Worm (Caenorhabditis elegans) whole organism, L4 larva: ENCODE results near the gene Y43F8B.3.

ENCODE experiments used
- F10B5.3 ChIP-seq: sonication (generic microtip); optimal IDR thresholded peaks from 2 replicates; lab custom pipeline; 2016; ENCODE audit warnings: mild to moderate bottlenecking, missing genetic modification characterization, missing compliant biosample characterization
- F26F4.8 ChIP-seq: fragments of 200-800 bp; sonication (Bioruptor generic); conservative IDR thresholded peaks from 2 replicates; pipeline ENCODE4 v1.3.6; 2022; ENCODE audit warnings: missing genetic modification characterization, missing compliant biosample characterization
- T26A8.4 ChIP-seq: fragments of 200-800 bp; sonication (Bioruptor generic); IDR thresholded peaks from 2 replicates; pipeline ENCODE4 v1.3.6; 2022; ENCODE audit warnings: missing genetic modification characterization, missing compliant biosample characterization
- Y48G9A.11 ChIP-seq: fragments of 200-800 bp; sonication (Bioruptor generic); IDR thresholded peaks from 2 replicates; pipeline ENCODE4 v1.3.6; 2022; ENCODE audit warnings: missing genetic modification reagents, missing genetic modification characterization, missing compliant biosample characterization
- Y5F2A.4 ChIP-seq: fragments of 200-800 bp; sonication (Bioruptor generic); optimal IDR thresholded peaks from 2 replicates; lab custom pipeline; 2018; ENCODE audit warnings: mild to moderate bottlenecking, missing genetic modification characterization, missing compliant biosample characterization
- Y75B8A.6 ChIP-seq: fragments of 200-800 bp; sonication (Bioruptor generic); IDR thresholded peaks from 2 replicates; pipeline ENCODE4 v1.3.6; 2022; ENCODE audit warnings: missing genetic modification reagents, missing genetic modification characterization, missing compliant biosample characterization
- ZK337.2 ChIP-seq: fragments of 200-800 bp; sonication (Bioruptor generic); IDR thresholded peaks from 2 replicates; pipeline ENCODE4 v1.3.6; 2022; ENCODE audit warnings: missing genetic modification reagents, missing genetic modification characterization, missing compliant biosample characterization
- aha-1 ChIP-seq: fragments of 150-350 bp; peaks from one replicate; lab custom pipeline; 2014; ENCODE audit warnings: missing biosample characterization, missing genetic modification characterization
- arid-1 ChIP-seq: fragments of 200-800 bp; sonication (Bioruptor generic); conservative IDR thresholded peaks from 2 replicates; pipeline ENCODE4 v1.3.6; 2022; ENCODE audit warnings: missing genetic modification reagents, missing genetic modification characterization, missing compliant biosample characterization
- ceh-32 ChIP-seq: sonication (generic microtip); optimal IDR thresholded peaks from 2 replicates; lab custom pipeline; 2016; ENCODE audit warnings: mild to moderate bottlenecking, missing genetic modification characterization, missing compliant biosample characterization; ENCODE audit not compliant: poor library complexity
- ceh-44 ChIP-seq: fragments of 200-800 bp; sonication (Bioruptor generic); IDR thresholded peaks from 2 replicates; pipeline ENCODE4 v1.3.6; 2022; ENCODE audit warnings: missing genetic modification reagents, missing genetic modification characterization, missing compliant biosample characterization
- ctbp-1 ChIP-seq: fragments of 200-800 bp; sonication (Bioruptor generic); IDR thresholded peaks from 2 replicates; pipeline ENCODE4 v1.3.6; 2022; ENCODE audit warnings: missing genetic modification reagents, missing genetic modification characterization, missing compliant biosample characterization
- daf-19 ChIP-seq: fragments of 200-800 bp; sonication (Bioruptor generic); conservative IDR thresholded peaks from 2 replicates; pipeline ENCODE4 v1.3.6; 2022; ENCODE audit warnings: missing genetic modification characterization, missing compliant biosample characterization
- daf-8 ChIP-seq: fragments of 200-800 bp; sonication (Bioruptor generic); IDR thresholded peaks from 2 replicates; pipeline ENCODE4 v1.3.6; 2022; ENCODE audit warnings: missing genetic modification characterization, missing compliant biosample characterization
- dmd-6 ChIP-seq: fragments of 200-800 bp; sonication (Bioruptor generic); IDR thresholded peaks from 2 replicates; pipeline ENCODE4 v1.3.6; 2022; ENCODE audit warnings: missing genetic modification reagents, missing genetic modification characterization, missing compliant biosample characterization
- egl-27 ChIP-seq: sonication (generic microtip); optimal IDR thresholded peaks from 3 replicates; lab custom pipeline; 2017; ENCODE audit warnings: missing biosample characterization, missing genetic modification reagents, missing genetic modification characterization
- egl-43 ChIP-seq: fragments of 200-800 bp; sonication (Bioruptor generic); IDR thresholded peaks from 2 replicates; pipeline ENCODE4 v1.3.6; 2022; ENCODE audit warnings: missing genetic modification reagents, missing genetic modification characterization, missing compliant biosample characterization
- fos-1 ChIP-seq: fragments of 150-350 bp; optimal IDR thresholded peaks from 2 replicates; lab custom pipeline; 2014; ENCODE audit warnings: missing biosample characterization, missing genetic modification characterization
- hlh-11 ChIP-seq: fragments of 200-800 bp; sonication (Bioruptor generic); optimal IDR thresholded peaks from 2 replicates; lab custom pipeline; 2018; ENCODE audit warnings: mild to moderate bottlenecking, missing genetic modification characterization, missing compliant biosample characterization
- hlh-30 ChIP-seq: sonication (generic microtip); optimal IDR thresholded peaks from 2 replicates; lab custom pipeline; 2017; ENCODE audit warnings: antibody characterized with exemption, mild to moderate bottlenecking, missing genetic modification characterization, missing compliant biosample characterization; ENCODE audit not compliant: insufficient read depth
- lim-7 ChIP-seq: fragments of 200-800 bp; sonication (Bioruptor generic); IDR thresholded peaks from 2 replicates; pipeline ENCODE4 v1.3.6; 2022; ENCODE audit warnings: missing genetic modification characterization, missing compliant biosample characterization
- lin-15B ChIP-seq: fragments of 150-350 bp; sonication (generic microtip); optimal IDR thresholded peaks from 3 replicates; lab custom pipeline; 2014; ENCODE audit warnings: missing biosample characterization, missing genetic modification characterization
- lin-29 ChIP-seq: fragments of 200-800 bp; sonication (Bioruptor generic); IDR thresholded peaks from 2 replicates; pipeline ENCODE4 v1.3.6; 2022; ENCODE audit warnings: missing genetic modification reagents, missing genetic modification characterization, missing compliant biosample characterization
- lin-39 ChIP-seq: fragments of 150-350 bp; optimal IDR thresholded peaks from 2 replicates; lab custom pipeline; 2014; ENCODE audit warnings: missing biosample characterization, missing genetic modification reagents, missing genetic modification characterization
- lir-3 ChIP-seq: sonication (generic microtip); optimal IDR thresholded peaks from 2 replicates; lab custom pipeline; 2016; ENCODE audit warnings: mild to moderate bottlenecking, missing genetic modification characterization, missing compliant biosample characterization
- lsy-2 ChIP-seq, 2 experiments: fragments of 150-350 bp in 1 of 2; sonication (generic microtip) in 1 of 2; optimal IDR thresholded peaks; 2 replicates each; lab custom pipeline; 2014 to 2017; ENCODE audit warnings: missing biosample characterization in 2 of 2, missing genetic modification characterization in 2 of 2
- madf-5 ChIP-seq, 2 experiments: fragments of 200-800 bp; sonication (Bioruptor generic); IDR thresholded peaks; 2 replicates each; pipeline ENCODE4 v1.3.6; 2022; ENCODE audit warnings: missing compliant biosample characterization in 2 of 2, missing genetic modification characterization in 2 of 2
- madf-9 ChIP-seq: fragments of 200-800 bp; sonication (Bioruptor generic); conservative IDR thresholded peaks from 2 replicates; pipeline ENCODE4 v1.3.6; 2022; ENCODE audit warnings: missing genetic modification reagents, missing genetic modification characterization, missing compliant biosample characterization
- mdt-29 ChIP-seq: fragments of 200-800 bp; sonication (Bioruptor generic); IDR thresholded peaks from 2 replicates; pipeline ENCODE4 v1.3.6; 2022; ENCODE audit warnings: missing genetic modification reagents, missing genetic modification characterization, missing compliant biosample characterization
- mep-1 ChIP-seq: fragments of 150-350 bp; sonication (generic microtip); optimal IDR thresholded peaks from 3 replicates; lab custom pipeline; 2014; ENCODE audit warnings: missing biosample characterization, missing genetic modification characterization
- mes-2 ChIP-seq: sonication (generic microtip); optimal IDR thresholded peaks from 2 replicates; lab custom pipeline; 2016; ENCODE audit warnings: missing genotype, mild to moderate bottlenecking, missing genetic modification characterization, missing compliant biosample characterization; ENCODE audit not compliant: poor library complexity, severe bottlenecking
- mxl-2 ChIP-seq: fragments of 200-800 bp; sonication (Bioruptor generic); conservative IDR thresholded peaks from 2 replicates; pipeline ENCODE4 v1.3.6; 2022; ENCODE audit warnings: missing genetic modification reagents, missing genetic modification characterization, missing compliant biosample characterization
- nhr-11 ChIP-seq: fragments of 150-350 bp; optimal IDR thresholded peaks from 2 replicates; lab custom pipeline; 2014; ENCODE audit warnings: missing biosample characterization, missing genetic modification characterization
- nhr-111 ChIP-seq: fragments of 200-800 bp; sonication (Bioruptor generic); optimal IDR thresholded peaks from 2 replicates; lab custom pipeline; 2018; ENCODE audit warnings: mild to moderate bottlenecking, missing genetic modification characterization, missing compliant biosample characterization
- nhr-28 ChIP-seq: fragments of 150-350 bp; optimal IDR thresholded peaks from 2 replicates; lab custom pipeline; 2014; ENCODE audit warnings: missing biosample characterization, missing genetic modification characterization
- nhr-42 ChIP-seq: fragments of 200-800 bp; sonication (Bioruptor generic); IDR thresholded peaks from 2 replicates; pipeline ENCODE4 v1.3.6; 2022; ENCODE audit warnings: missing genetic modification characterization, missing compliant biosample characterization
- nhr-48 ChIP-seq: sonication (generic microtip); optimal IDR thresholded peaks from 2 replicates; lab custom pipeline; 2016; ENCODE audit warnings: mild to moderate bottlenecking, missing genetic modification characterization, missing compliant biosample characterization
- nhr-77 ChIP-seq: fragments of 150-350 bp; optimal IDR thresholded peaks from 2 replicates; lab custom pipeline; 2014; ENCODE audit warnings: missing biosample characterization, missing genetic modification characterization
- php-3 ChIP-seq: fragments of 200-800 bp; sonication (Bioruptor generic); IDR thresholded peaks from 2 replicates; pipeline ENCODE4 v1.3.6; 2022; ENCODE audit warnings: missing genetic modification reagents, missing genetic modification characterization, missing compliant biosample characterization
- rbr-2 ChIP-seq: sonication (generic microtip); optimal IDR thresholded peaks from 2 replicates; lab custom pipeline; 2016; ENCODE audit warnings: missing genotype, missing genetic modification characterization, missing compliant biosample characterization
- saeg-2 ChIP-seq: fragments of 200-800 bp; sonication (Bioruptor generic); IDR thresholded peaks from 2 replicates; pipeline ENCODE4 v1.3.6; 2022; ENCODE audit warnings: missing genetic modification reagents, missing genetic modification characterization, missing compliant biosample characterization
- sdz-12 ChIP-seq: fragments of 200-800 bp; sonication (Bioruptor generic); optimal IDR thresholded peaks from 2 replicates; lab custom pipeline; 2018; ENCODE audit warnings: mild to moderate bottlenecking, missing genetic modification characterization, missing compliant biosample characterization
- set-16 ChIP-seq: fragments of 200-800 bp; sonication (Bioruptor generic); IDR thresholded peaks from 2 replicates; pipeline ENCODE4 v1.3.6; 2022; ENCODE audit warnings: missing genetic modification reagents, missing genetic modification characterization, missing compliant biosample characterization
- skn-1 ChIP-seq: fragments of 150-350 bp; optimal IDR thresholded peaks from 2 replicates; lab custom pipeline; 2014; ENCODE audit warnings: missing biosample characterization, missing genetic modification characterization
- spr-1 ChIP-seq: sonication (generic microtip); optimal IDR thresholded peaks from 2 replicates; lab custom pipeline; 2016; ENCODE audit warnings: mild to moderate bottlenecking, missing genetic modification characterization, missing compliant biosample characterization
- unc-130 ChIP-seq: sonication (generic microtip); optimal IDR thresholded peaks from 2 replicates; lab custom pipeline; 2016; ENCODE audit warnings: missing genetic modification reagents, missing genetic modification characterization, missing compliant biosample characterization
- unc-39 ChIP-seq: sonication (generic microtip); optimal IDR thresholded peaks from 2 replicates; lab custom pipeline; 2017; ENCODE audit warnings: missing biosample characterization, missing genetic modification characterization
- zfp-2 ChIP-seq: sonication (generic microtip); optimal IDR thresholded peaks from 2 replicates; lab custom pipeline; 2016; ENCODE audit warnings: mild to moderate bottlenecking, missing genetic modification characterization, missing compliant biosample characterization
- zip-2 ChIP-seq: fragments of 150-350 bp; optimal IDR thresholded peaks from 2 replicates; lab custom pipeline; 2014; ENCODE audit warnings: missing biosample characterization, missing genetic modification characterization

The Y43F8B.3 gene

ce11 chrV:19521351-19522278, 18.7 kb downstream of the Y43F8B.3 start (continued):
- TF ChIP-seq Y48G9A.11 (GFP tag; lab: Robert Waterston, UW) (0 out of 2 replicates have a peak, but pooled peaks have one; percentile 34), lin-39 (tag; lab: Kevin White, UChicago) (no peak), arid-1 (GFP tag; lab: Robert Waterston, UW) (peak; percentile 35; the same call in 1 of the 2 replicates), egl-43 (GFP tag; lab: Robert Waterston, UW) (peak; percentile 81), madf-5 (GFP tag; IDR thresholded peaks at IDR 0.05; lab: Robert Waterston, UW) (no peak), rbr-2 (tag; lab: Kevin White, UChicago) (no peak), madf-9 (GFP tag; lab: Robert Waterston, UW) (peak; percentile 55; the same call in 1 of the 2 replicates), F10B5.3 (tag; lab: Kevin White, UChicago) (no peak), lsy-2 (tag; optimal IDR thresholded peaks at IDR 0.05; lab: Kevin White, UChicago) (peak in 1 of 2 experiments; percentile 32), nhr-42 (GFP tag; lab: Robert Waterston, UW) (no peak), unc-130 (no peak), skn-1 (tag; lab: Kevin White, UChicago) (no peak), lir-3 (tag; lab: Kevin White, UChicago) (no peak), hlh-30 (tag; lab: Kevin White, UChicago) (peak; percentile 87), unc-39 (tag; lab: Kevin White, UChicago) (no peak), dmd-6 (peak; percentile 65), egl-27 (no peak), spr-1 (tag; lab: Kevin White, UChicago) (peak; percentile 42), nhr-48 (peak; percentile 15), ceh-32 (no peak), nhr-28 (tag; lab: Kevin White, UChicago) (peak; percentile 37), lin-29 (no peak; the same call in 1 of the 2 replicates), aha-1 (peak; percentile 94), F26F4.8 (0 out of 2 replicates have a peak, but pooled peaks have one; percentile 2), mdt-29 (GFP tag; lab: Robert Waterston, UW) (0 out of 2 replicates have a peak, but pooled peaks have one; percentile 35), mes-2 (tag; lab: Kevin White, UChicago) (no peak), nhr-111 (GFP tag; lab: Kevin White, UChicago) (no peak), php-3 (GFP tag; lab: Robert Waterston, UW) (peak; percentile 39; the same call in 1 of the 2 replicates), zip-2 (tag; lab: Kevin White, UChicago) (no peak), hlh-11 (peak; percentile 43), nhr-11 (no peak), ZK337.2 (no peak), lin-15B (no peak), Y75B8A.6 (GFP tag; lab: Robert Waterston, UW) (no peak), saeg-2 (GFP tag; lab: Robert Waterston, UW) (peak; percentile 41; the same call in 1 of the 2 replicates), daf-19 (GFP tag; lab: Robert Waterston, UW) (no peak), T26A8.4 (peak; percentile 77), mep-1 (no peak)

- TF ChIP-seq spr-1 (tag; lab: Kevin White, UChicago) = peak; percentile 55
- TF ChIP-seq mep-1 = peak; percentile 94
- peak; percentile 51; the same call in 1 of the 2 replicates for TF ChIP-seq madf-9 (GFP tag; lab: Robert Waterston, UW)
- peak; percentile 63 for TF ChIP-seq sdz-12 (GFP tag; lab: Kevin White, UChicago)
- TF ChIP-seq Y5F2A.4 (GFP tag; lab: Kevin White, UChicago) = no peak
- peak; percentile 93 for TF ChIP-seq ctbp-1
- peak; percentile 67 for TF ChIP-seq mxl-2 (GFP tag; lab: Robert Waterston, UW)
- TF ChIP-seq lin-15B = no peak
- no peak for TF ChIP-seq ceh-44
- TF ChIP-seq fos-1 = no peak
- TF ChIP-seq lim-7 = no peak
- TF ChIP-seq nhr-77 (tag; lab: Kevin White, UChicago) = peak; percentile 51
- peak; percentile 10 for TF ChIP-seq nhr-11
- no peak for TF ChIP-seq daf-8 (GFP tag; lab: Robert Waterston, UW)
- peak; percentile 86 for TF ChIP-seq set-16 (GFP tag; lab: Robert Waterston, UW)
- peak; percentile 53 for TF ChIP-seq zfp-2 (tag; lab: Kevin White, UChicago)
Measured at ce11 chrV:19522551-19523137, 19.7 kb downstream of the Y43F8B.3 start.
